Fruit fly (Drosophila melanogaster) whole organism, pupa: ENCODE results near the gene wus.

Experiments
- CG10348 ChIP-seq: fragments of 200-800 bp; sonication (Bioruptor generic); IDR thresholded peaks from 2 replicates; pipeline ENCODE4 v1.3.6; 2022; ENCODE audit warnings: missing biosample characterization, missing genetic modification characterization
- CG13204 ChIP-seq: fragments of 200-800 bp; sonication (Bioruptor generic); optimal IDR thresholded peaks from 2 replicates; lab custom pipeline; 2018; ENCODE audit warnings: missing biosample characterization, mild to moderate bottlenecking, missing genetic modification characterization, moderate library complexity
- CG15710 ChIP-seq: fragments of 200-800 bp; sonication (Bioruptor generic); optimal IDR thresholded peaks from 2 replicates; lab custom pipeline; 2018; ENCODE audit warnings: missing biosample characterization, mild to moderate bottlenecking, missing genetic modification characterization, moderate library complexity
- CG34367 ChIP-seq: fragments of 200-800 bp; sonication (Bioruptor generic); optimal IDR thresholded peaks from 2 replicates; lab custom pipeline; 2018; ENCODE audit warnings: missing biosample characterization, mild to moderate bottlenecking, missing genetic modification characterization
- CG4496 ChIP-seq: fragments of 200-800 bp; sonication (Bioruptor generic); IDR thresholded peaks from 3 replicates; pipeline ENCODE4 v1.3.6; 2022; ENCODE audit warnings: missing biosample characterization, missing genetic modification characterization
- CG8301 ChIP-seq: fragments of 200-800 bp; sonication (Bioruptor generic); optimal IDR thresholded peaks from 2 replicates; lab custom pipeline; 2018; ENCODE audit warnings: missing biosample characterization, mild to moderate bottlenecking, missing genetic modification characterization
- D1 ChIP-seq: fragments of 200-800 bp; sonication (Bioruptor generic); optimal IDR thresholded peaks from 2 replicates; lab custom pipeline; 2018; ENCODE audit warnings: missing biosample characterization, mild to moderate bottlenecking, missing genetic modification characterization, moderate library complexity
- Ets98B ChIP-seq: fragments of 200-800 bp; sonication (Bioruptor generic); IDR thresholded peaks from 2 replicates; pipeline ENCODE4 v1.3.6; 2022; ENCODE audit warnings: missing biosample characterization, missing genetic modification characterization
- Pif1A ChIP-seq: fragments of 200-800 bp; sonication (Bioruptor generic); optimal IDR thresholded peaks from 3 replicates; lab custom pipeline; 2016; ENCODE audit warnings: missing biosample characterization, missing genetic modification characterization
- Snoo ChIP-seq: fragments of 200-800 bp; sonication (Bioruptor generic); optimal IDR thresholded peaks from 3 replicates; lab custom pipeline; 2017; ENCODE audit warnings: missing biosample characterization, mild to moderate bottlenecking, missing genetic modification characterization, inconsistent platforms
- rn ChIP-seq: fragments of 200-800 bp; sonication (Bioruptor generic); IDR thresholded peaks from 2 replicates; pipeline ENCODE4 v1.3.6; 2022; ENCODE audit warnings: missing biosample characterization, missing genetic modification characterization

DNA sequence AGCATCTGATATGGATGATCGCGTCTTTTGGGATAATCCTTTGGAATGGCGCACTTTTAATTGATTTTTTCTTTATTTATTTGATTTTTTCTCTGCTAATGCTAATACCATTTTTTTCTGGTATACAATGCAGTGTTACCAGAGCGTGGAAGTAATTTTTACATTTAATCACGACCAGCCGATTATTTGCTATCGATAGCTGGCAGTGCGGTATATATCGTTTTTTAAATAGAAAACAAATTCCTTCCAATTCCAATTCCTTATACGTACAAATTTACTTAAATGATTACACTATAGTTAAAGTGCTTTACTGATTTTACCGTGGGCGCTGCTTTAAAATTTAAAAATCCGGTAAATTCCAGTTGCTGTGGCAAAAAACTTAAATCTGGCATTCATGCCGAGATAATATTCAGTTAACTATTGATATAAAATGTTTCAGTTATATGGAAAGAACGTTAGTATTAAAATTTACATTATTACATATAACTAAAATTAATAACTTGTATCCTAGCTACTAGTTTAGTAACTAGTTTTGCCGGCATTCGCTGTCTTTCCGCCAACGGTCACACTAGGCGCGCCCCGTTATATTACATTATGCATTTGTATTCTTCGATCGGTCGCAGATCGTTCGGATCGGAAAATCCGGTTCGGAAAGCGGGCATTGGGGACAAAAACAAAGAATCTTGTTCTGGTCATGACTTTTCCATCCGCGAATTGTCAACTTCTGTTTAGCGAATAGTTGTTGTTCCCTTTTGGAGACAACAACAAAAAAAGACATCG, 2.3 kb upstream of the wus start, which contains the start of the genes CG13001 and RhoGAP15B:
- no peak for TF ChIP-seq Pif1A
- no peak for TF ChIP-seq Ets98B
- no peak for TF ChIP-seq CG15710 (tag; lab: Kevin White, UChicago)
- TF ChIP-seq D1 (tag; lab: Kevin White, UChicago) = no peak
- TF ChIP-seq CG13204 (GFP tag; lab: Kevin White, UChicago) = no peak
- no peak for TF ChIP-seq CG4496 (GFP tag; lab: Robert Waterston, UW)
- no peak for TF ChIP-seq CG34367 (tag; lab: Kevin White, UChicago)
- TF ChIP-seq CG10348 (GFP tag; lab: Robert Waterston, UW) = no peak
- no peak for TF ChIP-seq CG8301 (tag; lab: Kevin White, UChicago)
- no peak for TF ChIP-seq Snoo (tag; lab: Kevin White, UChicago)
- no peak for TF ChIP-seq rn (GFP tag; lab: Robert Waterston, UW)
